Worm (Caenorhabditis elegans) whole organism, L2 larva: ENCODE data around the gene R10E8.3.

Experiments
- crh-2 ChIP-seq: sonication (generic microtip); optimal IDR thresholded peaks from 2 replicates; lab custom pipeline; 2017; ENCODE audit warnings: missing biosample characterization, missing genetic modification characterization
- fos-1 ChIP-seq: fragments of 150-350 bp; optimal IDR thresholded peaks from 2 replicates; lab custom pipeline; 2014; ENCODE audit warnings: missing biosample characterization, missing genetic modification characterization
- nhr-129 ChIP-seq: fragments of 150-350 bp; optimal IDR thresholded peaks from 2 replicates; lab custom pipeline; 2014; ENCODE audit warnings: missing biosample characterization, missing genetic modification characterization
- snpc-4 ChIP-seq: fragments of 150-350 bp; optimal IDR thresholded peaks from 2 replicates; lab custom pipeline; 2014; ENCODE audit warnings: missing biosample characterization, missing genetic modification characterization
- ztf-11 ChIP-seq: sonication (generic microtip); optimal IDR thresholded peaks from 2 replicates; lab custom pipeline; 2017; ENCODE audit warnings: missing biosample characterization, missing genetic modification characterization

DNA sequence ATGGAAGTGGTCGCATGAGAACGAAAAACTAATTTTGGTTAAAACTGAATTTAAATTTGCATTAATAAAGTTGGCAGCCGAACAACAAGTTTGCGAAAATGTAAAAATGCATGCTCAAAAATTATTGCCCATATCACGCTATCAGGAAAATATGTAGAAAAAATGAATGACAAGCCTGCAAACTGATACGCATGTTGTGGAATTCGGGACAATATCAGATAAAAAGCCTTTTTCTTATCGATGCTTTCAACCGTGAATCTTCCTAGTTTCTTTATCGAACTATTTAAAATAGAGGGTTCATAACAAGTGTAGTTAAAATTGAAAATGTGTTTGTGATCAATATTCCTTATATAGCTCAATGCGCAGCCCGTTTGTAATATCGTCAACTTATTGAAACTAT is 9.5 kb upstream of the R10E8.3 start:
- TF ChIP-seq ztf-11 (tag; lab: Kevin White, UChicago) (no peak), snpc-4 (tag; lab: Kevin White, UChicago) (no peak), crh-2 (tag; lab: Kevin White, UChicago) (no peak), fos-1 (tag; lab: Kevin White, UChicago) (peak; percentile 79), nhr-129 (tag; lab: Kevin White, UChicago) (no peak)
